Fruit fly (Drosophila melanogaster) whole organism, wandering third instar larva: ENCODE data around the gene CG5446.

ENCODE experiments used
- Abd-B ChIP-seq: fragments of >200 bp; optimal IDR thresholded peaks from 2 replicates; lab custom pipeline; 2017; ENCODE audit warnings: missing biosample characterization, missing genetic modification characterization
- CG32264 ChIP-seq: fragments of 200-800 bp; sonication (Bioruptor generic); optimal IDR thresholded peaks from 2 replicates; lab custom pipeline; 2016; ENCODE audit warnings: missing biosample characterization, missing genetic modification characterization
- CG9705 ChIP-seq: fragments of 200-800 bp; sonication (Bioruptor generic); optimal IDR thresholded peaks from 2 replicates; lab custom pipeline; 2018; ENCODE audit warnings: missing biosample characterization, mild to moderate bottlenecking, missing genetic modification characterization
- CrebA ChIP-seq: fragments of 200-800 bp; sonication (Bioruptor generic); optimal IDR thresholded peaks from 2 replicates; lab custom pipeline; 2016; ENCODE audit warnings: missing biosample characterization, mild to moderate bottlenecking, missing genetic modification characterization, borderline replicate concordance
- Dfd ChIP-seq: fragments of >200 bp; optimal IDR thresholded peaks from 2 replicates; lab custom pipeline; 2017; ENCODE audit warnings: missing biosample characterization, missing genetic modification characterization
- Dif ChIP-seq: fragments of 200-275, 200-300 bp; sonication (Bioruptor generic); optimal IDR thresholded peaks from 2 replicates; lab custom pipeline; 2018; ENCODE audit warnings: missing biosample characterization, missing genetic modification characterization; ENCODE audit not compliant: partially characterized antibody
- GATAd ChIP-seq: sonication (Bioruptor generic); optimal IDR thresholded peaks from 2 replicates; lab custom pipeline; 2016; ENCODE audit warnings: missing biosample characterization, missing genetic modification characterization
- HLH106 ChIP-seq: fragments of 200-800 bp; optimal IDR thresholded peaks from 3 replicates; lab custom pipeline; 2019; ENCODE audit warnings: missing biosample characterization, mild to moderate bottlenecking, missing genetic modification characterization, moderate library complexity
- Hnf4 ChIP-seq: fragments of 200-800 bp; sonication (Bioruptor generic); optimal IDR thresholded peaks from 2 replicates; lab custom pipeline; 2016; ENCODE audit warnings: missing biosample characterization, mild to moderate bottlenecking, missing genetic modification characterization
- Hr78 ChIP-seq: fragments of >200 bp; optimal IDR thresholded peaks from 2 replicates; lab custom pipeline; 2017; ENCODE audit warnings: missing biosample characterization, missing genetic modification characterization
- Hr83 ChIP-seq: fragments of 200-300 bp; sonication (Bioruptor generic); optimal IDR thresholded peaks from 2 replicates; lab custom pipeline; 2016; ENCODE audit warnings: missing biosample characterization, mild to moderate bottlenecking, missing genetic modification characterization, moderate library complexity; ENCODE audit not compliant: poor library complexity, severe bottlenecking
- Jra ChIP-seq: sonication (Bioruptor generic); optimal IDR thresholded peaks from 2 replicates; lab custom pipeline; 2016; ENCODE audit warnings: missing biosample characterization, missing genetic modification characterization
- Mio ChIP-seq: sonication (Bioruptor generic); optimal IDR thresholded peaks from 2 replicates; lab custom pipeline; 2016; ENCODE audit warnings: missing biosample characterization, missing genetic modification characterization
- Myc ChIP-seq: fragments of >200 bp; optimal IDR thresholded peaks from 2 replicates; lab custom pipeline; 2017
- N ChIP-seq: fragments of >200 bp; optimal IDR thresholded peaks from 2 replicates; lab custom pipeline; 2018; ENCODE audit warnings: missing biosample characterization, missing external identifiers, missing genetic modification characterization
- OdsH ChIP-seq: fragments of 200-800 bp; sonication (Bioruptor generic); optimal IDR thresholded peaks from 2 replicates; lab custom pipeline; 2016; ENCODE audit warnings: missing biosample characterization, mild to moderate bottlenecking, missing genetic modification characterization
- Rel ChIP-seq, 2 experiments: fragments of 200-800 bp; sonication (Bioruptor generic) in 1 of 2; optimal IDR thresholded peaks; 2 replicates in 1 of 2; 3 replicates in 1 of 2; lab custom pipeline; 2016 to 2019; ENCODE audit warnings: mild to moderate bottlenecking in 2 of 2, missing biosample characterization in 2 of 2, missing genetic modification characterization in 2 of 2, moderate library complexity in 1 of 2
- Sp1 ChIP-seq: fragments of 200-800 bp; sonication (Bioruptor generic); optimal IDR thresholded peaks from 3 replicates; lab custom pipeline; 2019; ENCODE audit warnings: missing biosample characterization, mild to moderate bottlenecking, missing genetic modification characterization, moderate library complexity
- Vsx2 ChIP-seq: fragments of 200-300, 225-300 bp; sonication (Bioruptor generic); optimal IDR thresholded peaks from 2 replicates; lab custom pipeline; 2018; ENCODE audit warnings: missing biosample characterization, missing genetic modification characterization; ENCODE audit not compliant: partially characterized antibody
- br ChIP-seq: fragments of 200-800 bp; sonication (Bioruptor generic); optimal IDR thresholded peaks from 2 replicates; lab custom pipeline; 2016; ENCODE audit warnings: missing biosample characterization, missing genetic modification characterization
- brk ChIP-seq: fragments of 200-800 bp; sonication (Bioruptor generic); optimal IDR thresholded peaks from 2 replicates; lab custom pipeline; 2016; ENCODE audit warnings: missing biosample characterization, mild to moderate bottlenecking, missing genetic modification characterization
- dl ChIP-seq, 2 experiments: fragments of 175-275, 200-275 bp in 1 of 2; fragments of 200-275 bp in 1 of 2; sonication (Bioruptor generic); optimal IDR thresholded peaks; lab custom pipeline; 2018; ENCODE audit warnings: mild to moderate bottlenecking in 2 of 2, missing biosample characterization in 2 of 2, missing genetic modification characterization in 2 of 2, moderate library complexity in 2 of 2; ENCODE audit not compliant: partially characterized antibody in 2 of 2, insufficient read depth in 1 of 2
- dmrt93B ChIP-seq: fragments of 200-800 bp; sonication (Bioruptor generic); optimal IDR thresholded peaks from 2 replicates; lab custom pipeline; 2018; ENCODE audit warnings: missing biosample characterization, mild to moderate bottlenecking, missing genetic modification characterization
- dsf ChIP-seq: sonication (Bioruptor generic); optimal IDR thresholded peaks from 2 replicates; lab custom pipeline; 2016; ENCODE audit warnings: missing biosample characterization, missing genetic modification characterization, borderline replicate concordance
- ey ChIP-seq: fragments of 200-800 bp; sonication (Bioruptor generic); optimal IDR thresholded peaks from 2 replicates; lab custom pipeline; 2016; ENCODE audit warnings: missing biosample characterization, missing genetic modification characterization
- foxo ChIP-seq, 2 experiments: fragments of 200-800 bp; sonication (Bioruptor generic); optimal IDR thresholded peaks; 2 replicates in 1 of 2; 3 replicates in 1 of 2; lab custom pipeline; 2016 to 2017; ENCODE audit warnings: missing biosample characterization in 2 of 2, missing genetic modification characterization in 2 of 2
- fru ChIP-seq: fragments of 200-800 bp; sonication (Bioruptor generic); optimal IDR thresholded peaks from 3 replicates; lab custom pipeline; 2016; ENCODE audit warnings: missing biosample characterization, mild to moderate bottlenecking, missing genetic modification characterization
- h ChIP-seq: fragments of 200-800 bp; sonication (Bioruptor generic); optimal IDR thresholded peaks from 3 replicates; lab custom pipeline; 2016; ENCODE audit warnings: missing biosample characterization, mild to moderate bottlenecking, missing genetic modification characterization
- jim ChIP-seq: fragments of 175-275, 200-325 bp; sonication (Bioruptor generic); optimal IDR thresholded peaks from 2 replicates; lab custom pipeline; 2016; ENCODE audit warnings: missing biosample characterization, mild to moderate bottlenecking, missing genetic modification characterization
- lola ChIP-seq: fragments of >200 bp; optimal IDR thresholded peaks from 2 replicates; lab custom pipeline; 2017; ENCODE audit warnings: missing biosample characterization, missing genetic modification characterization
- pan ChIP-seq: fragments of >200 bp; optimal IDR thresholded peaks from 2 replicates; lab custom pipeline; 2017
- psq ChIP-seq: fragments of 200-800 bp; sonication (Bioruptor generic); optimal IDR thresholded peaks from 3 replicates; lab custom pipeline; 2017; ENCODE audit warnings: missing biosample characterization, mild to moderate bottlenecking, missing genetic modification characterization, moderate library complexity
- rgr ChIP-seq: fragments of 200-800 bp; sonication (Bioruptor generic); optimal IDR thresholded peaks from 3 replicates; lab custom pipeline; 2016; ENCODE audit warnings: missing biosample characterization, mild to moderate bottlenecking, missing genetic modification characterization
- sage ChIP-seq: fragments of 200-800 bp; sonication (Bioruptor generic); optimal IDR thresholded peaks from 2 replicates; lab custom pipeline; 2016; ENCODE audit warnings: missing biosample characterization, mild to moderate bottlenecking, missing genetic modification characterization
- sv ChIP-seq: fragments of 200-800 bp; sonication (Bioruptor generic); optimal IDR thresholded peaks from 3 replicates; lab custom pipeline; 2016; ENCODE audit warnings: missing biosample characterization, missing genetic modification characterization
- tai ChIP-seq: sonication (Bioruptor generic); optimal IDR thresholded peaks from 2 replicates; lab custom pipeline; 2016; ENCODE audit warnings: missing biosample characterization, missing genetic modification characterization
- usp ChIP-seq: fragments of >200 bp; optimal IDR thresholded peaks from 2 replicates; lab custom pipeline; 2017; ENCODE audit warnings: missing biosample characterization, missing genetic modification characterization
- woc ChIP-seq: sonication (Bioruptor generic); optimal IDR thresholded peaks from 2 replicates; lab custom pipeline; 2016; ENCODE audit warnings: missing biosample characterization, mild to moderate bottlenecking, missing genetic modification characterization

The CG5446 gene

dm6 chr2L:12475308-12475707 is 47.8 kb upstream of the CG5446 start (continued):
- TF ChIP-seq psq (GFP tag; lab: Kevin White, UChicago) (peak; percentile 43), Hr78 (GFP tag; lab: Kevin White, UChicago) (no peak), usp (GFP tag; lab: Kevin White, UChicago) (no peak), Jra (GFP tag; lab: Kevin White, UChicago) (no peak)

dm6 chr2L:12474212-12474891 is 46.8 kb upstream of the CG5446 start:
- TF ChIP-seq HLH106 = no peak
- TF ChIP-seq tai (GFP tag; lab: Kevin White, UChicago) = no peak
- TF ChIP-seq Hr78 (GFP tag; lab: Kevin White, UChicago) = no peak
- no peak for TF ChIP-seq jim (GFP tag; lab: Kevin White, UChicago)
- no peak for TF ChIP-seq dsf (GFP tag; lab: Kevin White, UChicago)
- no peak for TF ChIP-seq woc (GFP tag; lab: Kevin White, UChicago)
- TF ChIP-seq dmrt93B (GFP tag; lab: Kevin White, UChicago) = no peak
- no peak for TF ChIP-seq Dif
- TF ChIP-seq psq (GFP tag; lab: Kevin White, UChicago) = no peak
- no peak for TF ChIP-seq usp (GFP tag; lab: Kevin White, UChicago)
- TF ChIP-seq lola (GFP tag; lab: Kevin White, UChicago) = no peak
- TF ChIP-seq Jra (GFP tag; lab: Kevin White, UChicago) = no peak
- no peak for TF ChIP-seq Dfd (GFP tag; lab: Kevin White, UChicago)
- TF ChIP-seq OdsH (GFP tag; lab: Kevin White, UChicago) = no peak
- TF ChIP-seq fru (GFP tag; lab: Kevin White, UChicago) = no peak
- no peak for TF ChIP-seq sage
- TF ChIP-seq Hr83 (GFP tag; lab: Kevin White, UChicago) = no peak
- no peak for TF ChIP-seq Rel (GFP tag; optimal IDR thresholded peaks at IDR 0.05; lab: Kevin White, UChicago)
- peak; percentile 40 for TF ChIP-seq Rel (tag; optimal IDR thresholded peaks at IDR 0.05; lab: Kevin White, UChicago)
- TF ChIP-seq br (GFP tag; lab: Kevin White, UChicago) = peak; percentile 17
- TF ChIP-seq CrebA (GFP tag; lab: Kevin White, UChicago) = no peak
- TF ChIP-seq Mio (GFP tag; lab: Kevin White, UChicago) = no peak
- TF ChIP-seq foxo (GFP tag; optimal IDR thresholded peaks at IDR 0.05; lab: Kevin White, UChicago) = no peak
- no peak for TF ChIP-seq pan
- TF ChIP-seq N (GFP tag; lab: Kevin White, UChicago) = no peak
- TF ChIP-seq ey = no peak
- no peak for TF ChIP-seq Abd-B (GFP tag; lab: Kevin White, UChicago)
- TF ChIP-seq Myc (lab: Kevin White, UChicago) = no peak
- no peak for TF ChIP-seq GATAd (GFP tag; lab: Kevin White, UChicago)
- TF ChIP-seq dl (GFP tag; optimal IDR thresholded peaks at IDR 0.05; lab: Kevin White, UChicago; ENCODE audit: insufficient read depth in 1 of 2, partially characterized antibody in 2 of 2) = no peak
- TF ChIP-seq Hnf4 (GFP tag; lab: Kevin White, UChicago) = peak; percentile 13
- no peak for TF ChIP-seq brk
- no peak for TF ChIP-seq sv (GFP tag; lab: Kevin White, UChicago)
- TF ChIP-seq h (GFP tag; lab: Kevin White, UChicago) = peak; percentile 5
- TF ChIP-seq CG32264 (GFP tag; lab: Kevin White, UChicago) = no peak
- peak; percentile 3 for TF ChIP-seq Sp1 (GFP tag; lab: Kevin White, UChicago)
- no peak for TF ChIP-seq Vsx2 (GFP tag; lab: Kevin White, UChicago)
- no peak for TF ChIP-seq CG9705 (GFP tag; lab: Kevin White, UChicago)
- no peak for TF ChIP-seq rgr (GFP tag; lab: Kevin White, UChicago)
